Fruit fly (Drosophila melanogaster): Measurements from ENCODE around the gene NetA.

NetA gene

dm6 chrX:14602421-14602846 lies 51.3 kb downstream of the NetA start, which contains the start of gene sbm:
Gene sbm, minus strand, starts transcription at chrX:14602580.
- no peak for TF ChIP-seq noc (tag; optimal IDR thresholded peaks at IDR 0.05)

DNA sequence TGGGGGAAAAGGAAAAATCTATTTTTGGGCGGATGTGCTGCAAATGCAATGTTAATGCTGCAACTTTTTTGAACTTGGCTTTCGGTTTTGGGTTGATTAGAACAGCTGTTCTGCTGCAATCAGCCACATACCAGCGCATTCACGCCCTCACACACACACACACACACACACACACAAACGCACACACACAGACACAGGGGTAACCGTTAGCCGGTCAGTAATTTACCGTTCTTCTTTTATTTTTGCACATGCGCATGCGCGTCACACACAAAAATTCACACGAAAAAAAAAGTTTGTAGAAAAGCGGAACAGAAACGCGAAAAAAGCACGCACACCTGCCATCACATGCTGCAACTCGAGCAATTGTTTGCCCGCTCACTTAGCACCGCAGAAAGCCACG lies 51.8 kb downstream of the NetA start:
- TF ChIP-seq noc (tag; optimal IDR thresholded peaks at IDR 0.05): no peak

DNA sequence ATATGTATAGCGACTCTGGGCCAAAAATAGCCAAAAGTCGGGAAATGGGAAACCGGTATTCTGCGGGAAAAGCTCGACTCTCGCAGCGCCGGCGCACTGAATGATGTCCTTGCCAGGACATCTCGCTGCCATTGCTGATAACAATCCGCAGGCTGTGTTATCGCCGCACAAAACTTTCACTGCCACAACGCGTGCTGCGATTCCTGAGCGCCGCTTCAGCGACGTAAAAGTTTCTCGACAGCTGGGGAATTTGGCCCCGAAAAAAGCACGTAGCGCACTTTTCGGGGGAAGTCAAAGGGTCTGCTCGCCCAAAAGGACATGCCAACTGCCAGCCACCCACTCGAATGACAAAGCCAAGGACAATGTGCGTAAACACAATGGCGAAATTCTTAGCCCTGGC lies 54.3 kb downstream of the NetA start:
- no peak for TF ChIP-seq noc (tag; optimal IDR thresholded peaks at IDR 0.05)

DNA sequence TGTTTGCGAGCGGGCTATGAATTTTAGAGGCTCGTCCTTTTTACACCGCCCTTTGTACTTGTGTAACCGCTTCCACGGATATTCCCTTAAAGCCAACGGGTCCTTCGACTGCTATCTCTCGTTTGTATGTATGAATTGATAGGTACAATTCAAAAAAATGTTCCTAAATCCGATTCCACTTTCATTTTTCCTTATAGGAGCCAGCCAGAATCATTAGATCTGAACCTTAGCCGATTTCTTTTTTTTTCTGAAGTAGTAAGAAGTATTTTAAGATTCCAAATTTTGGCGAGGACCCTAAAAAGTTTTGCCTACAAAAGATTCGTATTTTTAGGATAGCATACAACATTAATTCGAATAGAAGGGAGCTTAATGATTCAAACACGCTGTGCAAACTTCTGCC lies 55.0 kb downstream of the NetA start:
- TF ChIP-seq noc (tag; optimal IDR thresholded peaks at IDR 0.05): no peak

dm6 chrX:14593091-14593490 lies 60.6 kb downstream of the NetA start:
- TF ChIP-seq noc (tag; optimal IDR thresholded peaks at IDR 0.05): peak; percentile 54

dm6 chrX:14591491-14591890 lies 62.2 kb downstream of the NetA start:
- no peak for TF ChIP-seq noc (tag; optimal IDR thresholded peaks at IDR 0.05)

- TF ChIP-seq noc (tag; optimal IDR thresholded peaks at IDR 0.05): no peak
Measured at dm6 chrX:14588996-14589621, 64.6 kb downstream of the NetA start.

DNA sequence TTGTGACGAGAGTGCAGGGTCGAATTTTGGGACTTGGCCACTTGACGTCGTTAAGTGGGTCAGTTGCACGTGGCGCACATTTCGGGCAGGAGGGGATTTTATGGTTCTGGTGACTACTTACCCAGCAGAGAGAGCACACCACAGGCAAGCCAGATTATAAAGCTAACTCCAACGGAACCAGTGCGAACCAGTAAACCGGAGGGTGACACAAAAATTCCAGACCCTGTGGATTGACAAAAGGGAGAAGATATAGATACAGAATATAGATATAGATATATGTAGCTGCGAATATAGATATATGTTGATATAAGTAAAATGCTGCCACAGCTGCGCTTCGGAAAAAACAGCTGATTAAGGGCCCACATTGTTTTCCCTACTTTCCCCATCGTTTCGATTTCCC lies 65.2 kb downstream of the NetA start:
- TF ChIP-seq noc (tag; optimal IDR thresholded peaks at IDR 0.05): no peak

DNA sequence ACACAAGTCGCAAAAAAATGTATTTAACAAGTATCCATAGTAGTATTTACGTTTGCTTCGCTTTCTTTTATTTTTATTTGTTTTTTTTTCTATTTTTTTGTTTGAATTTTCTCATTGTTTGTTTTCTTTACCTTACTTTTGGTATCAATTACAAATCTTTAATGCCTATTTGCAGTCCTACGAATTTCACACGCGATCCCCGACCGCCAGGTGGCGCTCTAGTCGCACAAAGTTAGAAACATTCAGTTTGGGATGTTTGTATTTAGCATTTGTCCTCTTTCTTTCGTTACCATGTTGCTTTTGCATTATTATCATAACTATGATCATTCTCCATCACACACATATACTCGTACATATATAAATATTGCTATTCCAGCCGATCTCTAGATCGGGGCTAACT lies 68.5 kb downstream of the NetA start:
- no peak for TF ChIP-seq noc (tag; optimal IDR thresholded peaks at IDR 0.05)

- no peak for TF ChIP-seq noc (tag; optimal IDR thresholded peaks at IDR 0.05)
Measured at dm6 chrX:14582784-14583699, 70.7 kb downstream of the NetA start, which contains the start of the genes mRpS25 and nmdyn-D6. Gene mRpS25, minus strand, starts transcription at chrX:14582982. Gene nmdyn-D6, plus strand, starts transcription at chrX:14583677.

- TF ChIP-seq noc (tag; optimal IDR thresholded peaks at IDR 0.05): no peak
Measured at dm6 chrX:14580359-14580961, 73.3 kb downstream of the NetA start, which contains the start of gene CG14414. Gene CG14414, plus strand, starts transcription at chrX:14580600.
